Worm (Caenorhabditis elegans) whole organism, late embryonic: Measurements from ENCODE around the gene cft-1.

Experiments used
- ceh-24 ChIP-seq: sonication (generic microtip); optimal IDR thresholded peaks from 2 replicates; lab custom pipeline; 2016; ENCODE audit warnings: mild to moderate bottlenecking, missing genetic modification characterization, missing compliant biosample characterization
- ceh-6 ChIP-seq: fragments of 200-800 bp; sonication (Bioruptor generic); optimal IDR thresholded peaks from 2 replicates; lab custom pipeline; 2018; ENCODE audit warnings: mild to moderate bottlenecking, missing genetic modification characterization, missing compliant biosample characterization
- dmd-4 ChIP-seq: sonication (generic microtip); optimal IDR thresholded peaks from 2 replicates; lab custom pipeline; 2016; ENCODE audit warnings: borderline replicate concordance, missing genetic modification characterization, missing compliant biosample characterization
- rnt-1 ChIP-seq: sonication (generic microtip); optimal IDR thresholded peaks from 2 replicates; lab custom pipeline; 2016; ENCODE audit warnings: missing genetic modification characterization, missing compliant biosample characterization
- tbx-2 ChIP-seq: sonication (generic microtip); optimal IDR thresholded peaks from 2 replicates; lab custom pipeline; 2016; ENCODE audit warnings: missing genetic modification characterization, missing compliant biosample characterization
- unc-86 ChIP-seq: sonication (generic microtip); optimal IDR thresholded peaks from 2 replicates; lab custom pipeline; 2016; ENCODE audit warnings: missing genetic modification characterization, missing compliant biosample characterization

DNA sequence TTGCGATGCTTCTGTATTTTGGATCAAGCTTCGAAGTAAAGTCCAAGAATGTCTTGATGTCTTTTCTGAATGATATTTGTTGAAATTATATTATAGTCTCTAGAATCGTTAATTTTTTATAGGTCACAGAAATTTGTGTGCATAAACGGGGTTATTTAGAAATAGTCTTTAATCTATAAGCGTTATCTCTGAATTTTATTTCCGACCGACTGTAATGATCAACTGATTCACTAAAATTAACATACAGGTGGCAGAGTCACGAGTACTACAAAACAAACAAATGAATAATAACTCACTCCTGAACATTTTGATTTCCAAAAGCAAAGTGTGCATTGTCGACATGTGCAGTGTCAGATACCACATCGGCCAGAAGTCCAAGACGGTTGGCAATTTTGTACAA lies 26.9 kb upstream of the cft-1 start:
- no peak for TF ChIP-seq tbx-2 (tag; lab: Kevin White, UChicago)
- no peak for TF ChIP-seq ceh-6 (GFP tag; lab: Kevin White, UChicago)
- TF ChIP-seq unc-86 = no peak
- TF ChIP-seq rnt-1 (tag; lab: Kevin White, UChicago) = no peak
- no peak for TF ChIP-seq ceh-24 (tag; lab: Kevin White, UChicago)
- no peak for TF ChIP-seq dmd-4
